Worm (Caenorhabditis elegans) whole organism, young adult: Measurements from ENCODE around the gene set-4.

ENCODE experiments used
- C06A6.2 ChIP-seq: fragments of 200-800 bp; sonication (Bioruptor generic); conservative IDR thresholded peaks from 2 replicates; pipeline ENCODE4 v1.3.6; 2022; ENCODE audit warnings: missing genetic modification characterization, missing compliant biosample characterization
- C17E4.6 ChIP-seq: fragments of 200-800 bp; sonication (Bioruptor generic); IDR thresholded peaks from 2 replicates; pipeline ENCODE4 v1.3.6; 2022; ENCODE audit warnings: missing genetic modification reagents, missing genetic modification characterization, missing compliant biosample characterization
- F23B12.7 ChIP-seq: sonication (generic microtip); optimal IDR thresholded peaks from 2 replicates; lab custom pipeline; 2017; ENCODE audit warnings: missing genetic modification characterization, mild to moderate bottlenecking, missing compliant biosample characterization, antibody characterized with exemption, moderate library complexity; ENCODE audit not compliant: insufficient read depth
- F33H1.4 ChIP-seq: fragments of 200-800 bp; sonication (Bioruptor generic); IDR thresholded peaks from 2 replicates; pipeline ENCODE4 v1.3.6; 2022; ENCODE audit warnings: missing genetic modification reagents, missing genetic modification characterization, missing compliant biosample characterization
- K11D2.4 ChIP-seq: fragments of 200-800 bp; sonication (Bioruptor generic); IDR thresholded peaks from 2 replicates; pipeline ENCODE4 v1.3.6; 2022; ENCODE audit warnings: missing genetic modification reagents, missing genetic modification characterization, missing compliant biosample characterization
- Y53F4B.3 ChIP-seq: fragments of 200-800 bp; sonication (Bioruptor generic); IDR thresholded peaks from 2 replicates; pipeline ENCODE4 v1.3.6; 2022; ENCODE audit warnings: missing genetic modification reagents, missing genetic modification characterization, missing compliant biosample characterization
- Y56A3A.18 ChIP-seq: fragments of 200-800 bp; sonication (Bioruptor generic); IDR thresholded peaks from 2 replicates; pipeline ENCODE4 v1.3.6; 2022; ENCODE audit warnings: missing genetic modification reagents, missing genetic modification characterization, missing compliant biosample characterization
- ZK185.1 ChIP-seq: sonication (generic microtip); optimal IDR thresholded peaks from 2 replicates; lab custom pipeline; 2016; ENCODE audit warnings: mild to moderate bottlenecking, missing genetic modification characterization, missing compliant biosample characterization; ENCODE audit not compliant: poor library complexity, severe bottlenecking
- aptf-3 ChIP-seq: fragments of 200-800 bp; sonication (Bioruptor generic); IDR thresholded peaks from 2 replicates; pipeline ENCODE4 v1.3.6; 2022; ENCODE audit warnings: missing genetic modification characterization, missing compliant biosample characterization
- athp-1 ChIP-seq: sonication (generic microtip); optimal IDR thresholded peaks from 2 replicates; lab custom pipeline; 2017; ENCODE audit warnings: mild to moderate bottlenecking, missing genetic modification characterization, missing compliant biosample characterization
- attf-5 ChIP-seq: fragments of 200-800 bp; sonication (Bioruptor generic); optimal IDR thresholded peaks from 2 replicates; lab custom pipeline; 2018; ENCODE audit warnings: mild to moderate bottlenecking, missing genetic modification characterization, missing compliant biosample characterization
- attf-6 ChIP-seq: fragments of 200-800 bp; sonication (Bioruptor generic); IDR thresholded peaks from 2 replicates; pipeline ENCODE4 v1.3.6; 2022; ENCODE audit warnings: missing genetic modification reagents, missing genetic modification characterization, missing compliant biosample characterization
- bed-2 ChIP-seq: fragments of 200-800 bp; sonication (Bioruptor generic); IDR thresholded peaks from 2 replicates; pipeline ENCODE4 v1.3.6; 2022; ENCODE audit warnings: missing genetic modification reagents, missing genetic modification characterization, missing compliant biosample characterization
- ceh-40 ChIP-seq: fragments of 200-800 bp; sonication (Bioruptor generic); IDR thresholded peaks from 2 replicates; pipeline ENCODE4 v1.3.6; 2022; ENCODE audit warnings: missing genetic modification characterization, missing compliant biosample characterization
- chd-7 ChIP-seq: sonication (generic microtip); optimal IDR thresholded peaks from 2 replicates; lab custom pipeline; 2016; ENCODE audit warnings: mild to moderate bottlenecking, missing genetic modification characterization, moderate library complexity, missing compliant biosample characterization
- die-1 ChIP-seq: sonication (generic microtip); optimal IDR thresholded peaks from 2 replicates; lab custom pipeline; 2016; ENCODE audit warnings: missing genotype, mild to moderate bottlenecking, missing genetic modification characterization, missing compliant biosample characterization
- dpl-1 ChIP-seq: fragments of 150-350 bp; optimal IDR thresholded peaks from 2 replicates; lab custom pipeline; 2014; ENCODE audit warnings: missing biosample characterization, missing genetic modification reagents, missing genetic modification characterization
- efl-1 ChIP-seq: fragments of 150-350 bp; optimal IDR thresholded peaks from 2 replicates; lab custom pipeline; 2014; ENCODE audit warnings: missing biosample characterization, missing genetic modification reagents, missing genetic modification characterization
- fkh-3 ChIP-seq: sonication (generic microtip); optimal IDR thresholded peaks from 2 replicates; lab custom pipeline; 2016; ENCODE audit warnings: mild to moderate bottlenecking, missing genetic modification characterization, missing compliant biosample characterization
- hlh-12 ChIP-seq: sonication (generic microtip); optimal IDR thresholded peaks from 2 replicates; lab custom pipeline; 2016; ENCODE audit warnings: missing genetic modification characterization, missing compliant biosample characterization
- hrde-1 ChIP-seq: sonication (generic microtip); optimal IDR thresholded peaks from 2 replicates; lab custom pipeline; 2016; ENCODE audit warnings: missing genetic modification characterization, mild to moderate bottlenecking, missing compliant biosample characterization, moderate library complexity, missing genotype, missing genetic modification reagents, borderline replicate concordance
- lag-1 ChIP-seq: fragments of 200-800 bp; sonication (Bioruptor generic); IDR thresholded peaks from 2 replicates; pipeline ENCODE4 v1.3.6; 2022; ENCODE audit warnings: missing genetic modification reagents, missing genetic modification characterization, missing compliant biosample characterization
- let-607 ChIP-seq, 2 experiments: fragments of 200-800 bp in 1 of 2; sonication (Bioruptor generic) in 1 of 2; sonication (generic microtip) in 1 of 2; optimal IDR thresholded peaks; 2 replicates each; lab custom pipeline; 2016 to 2018; ENCODE audit warnings: mild to moderate bottlenecking in 2 of 2, missing compliant biosample characterization in 2 of 2, missing genetic modification characterization in 2 of 2, moderate library complexity in 2 of 2, missing genotype in 1 of 2
- lin-26 ChIP-seq: fragments of 200-800 bp; sonication (Bioruptor generic); IDR thresholded peaks from 2 replicates; pipeline ENCODE4 v1.3.6; 2022; ENCODE audit warnings: missing genetic modification reagents, missing genetic modification characterization, missing compliant biosample characterization
- lin-35 ChIP-seq, 3 experiments: fragments of 150-350 bp in 2 of 3; sonication (generic microtip) in 1 of 3; optimal IDR thresholded peaks; 2 replicates each; lab custom pipeline; 2014 to 2018; ENCODE audit warnings: missing biosample characterization in 3 of 3, missing genetic modification characterization in 3 of 3, missing genetic modification reagents in 3 of 3
- lin-40 ChIP-seq: sonication (generic microtip); optimal IDR thresholded peaks from 2 replicates; lab custom pipeline; 2016; ENCODE audit warnings: missing genetic modification characterization, mild to moderate bottlenecking, missing compliant biosample characterization, missing genotype, missing genetic modification reagents
- lin-54 ChIP-seq: fragments of 200-800 bp; sonication (Bioruptor generic); optimal IDR thresholded peaks from 2 replicates; lab custom pipeline; 2018; ENCODE audit warnings: mild to moderate bottlenecking, missing genetic modification characterization, missing compliant biosample characterization
- lsl-1 ChIP-seq: fragments of 200-800 bp; sonication (Bioruptor generic); optimal IDR thresholded peaks from 2 replicates; lab custom pipeline; 2018; ENCODE audit warnings: mild to moderate bottlenecking, missing genetic modification characterization, moderate library complexity, missing compliant biosample characterization
- madf-10 ChIP-seq: sonication (generic microtip); optimal IDR thresholded peaks from 2 replicates; lab custom pipeline; 2016; ENCODE audit warnings: mild to moderate bottlenecking, missing genetic modification characterization, missing compliant biosample characterization
- madf-8 ChIP-seq: fragments of 200-800 bp; sonication (Bioruptor generic); conservative IDR thresholded peaks from 2 replicates; pipeline ENCODE4 v1.3.6; 2022; ENCODE audit warnings: missing genetic modification reagents, missing genetic modification characterization, missing compliant biosample characterization
- mcd-1 ChIP-seq: fragments of 200-800 bp; sonication (Bioruptor generic); IDR thresholded peaks from 2 replicates; pipeline ENCODE4 v1.3.6; 2022; ENCODE audit warnings: missing genetic modification reagents, missing genetic modification characterization, missing compliant biosample characterization
- mxl-1 ChIP-seq: sonication (generic microtip); optimal IDR thresholded peaks from 2 replicates; lab custom pipeline; 2016; ENCODE audit warnings: missing genetic modification characterization, missing compliant biosample characterization
- nfya-2 ChIP-seq: fragments of 200-800 bp; sonication (Bioruptor generic); IDR thresholded peaks from 2 replicates; pipeline ENCODE4 v1.3.6; 2022; ENCODE audit warnings: missing genetic modification reagents, missing genetic modification characterization, missing compliant biosample characterization
- nhr-120 ChIP-seq: fragments of 200-800 bp; sonication (Bioruptor generic); IDR thresholded peaks from 2 replicates; pipeline ENCODE4 v1.3.6; 2022; ENCODE audit warnings: missing genetic modification characterization, missing compliant biosample characterization
- nhr-179 ChIP-seq: sonication (generic microtip); optimal IDR thresholded peaks from 2 replicates; lab custom pipeline; 2016; ENCODE audit warnings: mild to moderate bottlenecking, missing genetic modification characterization, missing compliant biosample characterization
- nhr-80 ChIP-seq: sonication (generic microtip); optimal IDR thresholded peaks from 2 replicates; lab custom pipeline; 2016; ENCODE audit warnings: missing genetic modification characterization, missing compliant biosample characterization
- nhr-90 ChIP-seq: sonication (generic microtip); optimal IDR thresholded peaks from 2 replicates; lab custom pipeline; 2016; ENCODE audit warnings: missing genotype, mild to moderate bottlenecking, missing genetic modification characterization, missing compliant biosample characterization
- rec-8 ChIP-seq, 2 experiments: sonication (generic microtip); optimal IDR thresholded peaks; 2 replicates each; lab custom pipeline; 2016; ENCODE audit warnings: mild to moderate bottlenecking in 2 of 2, missing genetic modification characterization in 2 of 2, missing genetic modification reagents in 2 of 2, missing genotype in 2 of 2, missing biosample characterization in 1 of 2, missing compliant biosample characterization in 1 of 2, moderate library complexity in 1 of 2
- sdz-38 ChIP-seq: sonication (generic microtip); optimal IDR thresholded peaks from 2 replicates; lab custom pipeline; 2016; ENCODE audit warnings: missing genotype, missing genetic modification characterization, missing compliant biosample characterization
- somi-1 ChIP-seq: fragments of 200-800 bp; sonication (Bioruptor generic); optimal IDR thresholded peaks from 2 replicates; lab custom pipeline; 2018; ENCODE audit warnings: mild to moderate bottlenecking, missing genetic modification characterization, missing compliant biosample characterization
- sptf-2 ChIP-seq: fragments of 200-800 bp; sonication (Bioruptor generic); optimal IDR thresholded peaks from 2 replicates; lab custom pipeline; 2018; ENCODE audit warnings: mild to moderate bottlenecking, missing genetic modification characterization, missing compliant biosample characterization
- tlf-1 ChIP-seq: fragments of 200-800 bp; sonication (Bioruptor generic); optimal IDR thresholded peaks from 2 replicates; lab custom pipeline; 2018; ENCODE audit warnings: mild to moderate bottlenecking, missing genetic modification characterization, missing compliant biosample characterization
- unc-130 ChIP-seq: sonication (generic microtip); optimal IDR thresholded peaks from 2 replicates; lab custom pipeline; 2016; ENCODE audit warnings: missing genetic modification reagents, missing genetic modification characterization, missing compliant biosample characterization
- unc-62 ChIP-seq: fragments of 150-350 bp; optimal IDR thresholded peaks from 2 replicates; lab custom pipeline; 2014; ENCODE audit warnings: missing biosample characterization, missing genetic modification reagents, missing genetic modification characterization
- zim-3 ChIP-seq: sonication (generic microtip); optimal IDR thresholded peaks from 2 replicates; lab custom pipeline; 2017; ENCODE audit warnings: mild to moderate bottlenecking, missing genetic modification characterization, moderate library complexity, missing compliant biosample characterization
- ztf-6 ChIP-seq: fragments of 200-800 bp; sonication (Bioruptor generic); IDR thresholded peaks from 2 replicates; pipeline ENCODE4 v1.3.6; 2022; ENCODE audit warnings: missing genetic modification reagents, missing genetic modification characterization, missing compliant biosample characterization

The set-4 gene

ce11 chrII:6320655-6321388, 10.3 kb downstream of the set-4 start, which contains the start of gene efr-3:
efr-3 (minus strand) TSS chrII:6321159.
- TF ChIP-seq fkh-3 (tag; lab: Kevin White, UChicago) (no peak), hlh-12 (tag; lab: Kevin White, UChicago) (no peak), unc-130 (GFP tag; lab: Kevin White, UChicago) (no peak), die-1 (tag; lab: Kevin White, UChicago) (no peak), C06A6.2 (GFP tag; lab: Robert Waterston, UW) (no peak), lag-1 (no peak), ceh-40 (GFP tag; lab: Robert Waterston, UW) (no peak), chd-7 (tag; lab: Kevin White, UChicago) (no peak), efl-1 (peak; percentile 66), Y53F4B.3 (no peak), Y56A3A.18 (GFP tag; lab: Robert Waterston, UW) (no peak), hrde-1 (tag; lab: Kevin White, UChicago) (no peak), lin-54 (GFP tag; lab: Kevin White, UChicago) (peak; percentile 84), F23B12.7 (peak; percentile 92), bed-2 (no peak), F33H1.4 (no peak), nhr-179 (tag; lab: Kevin White, UChicago) (no peak), sdz-38 (tag; lab: Kevin White, UChicago) (no peak), nhr-80 (tag; lab: Kevin White, UChicago) (no peak), dpl-1 (GFP tag; lab: Kevin White, UChicago) (peak; percentile 64), lin-35 (GFP tag; optimal IDR thresholded peaks at IDR 0.05; lab: Kevin White, UChicago) (peak in 1 of 3 experiments; percentile 52), C17E4.6 (GFP tag; lab: Robert Waterston, UW) (no peak), tlf-1 (GFP tag; lab: Kevin White, UChicago) (no peak), K11D2.4 (GFP tag; lab: Robert Waterston, UW) (no peak), let-607 (tag; optimal IDR thresholded peaks at IDR 0.05; lab: Kevin White, UChicago) (no peak), unc-62 (GFP tag; lab: Kevin White, UChicago) (no peak), attf-5 (no peak), nfya-2 (no peak), attf-6 (GFP tag; lab: Robert Waterston, UW) (no peak), sptf-2 (GFP tag; lab: Kevin White, UChicago) (no peak), ztf-6 (no peak), lin-40 (tag; lab: Kevin White, UChicago) (no peak), somi-1 (GFP tag; lab: Kevin White, UChicago) (no peak), rec-8 (tag; optimal IDR thresholded peaks at IDR 0.05; lab: Kevin White, UChicago) (no peak), madf-8 (GFP tag; lab: Robert Waterston, UW) (no peak), ZK185.1 (tag; lab: Kevin White, UChicago) (no peak), lsl-1 (GFP tag; lab: Kevin White, UChicago) (peak; percentile 28), nhr-90 (no peak), mxl-1 (no peak), mcd-1 (GFP tag; lab: Robert Waterston, UW) (peak; percentile 88), zim-3 (tag; lab: Kevin White, UChicago) (no peak), madf-10 (tag; lab: Kevin White, UChicago) (no peak), aptf-3 (no peak), athp-1 (tag; lab: Kevin White, UChicago) (no peak), nhr-120 (GFP tag; lab: Robert Waterston, UW) (no peak), lin-26 (no peak)
